Worm (Caenorhabditis elegans): ENCODE data around the gene C13A2.6.

The C13A2.6 gene

DNA sequence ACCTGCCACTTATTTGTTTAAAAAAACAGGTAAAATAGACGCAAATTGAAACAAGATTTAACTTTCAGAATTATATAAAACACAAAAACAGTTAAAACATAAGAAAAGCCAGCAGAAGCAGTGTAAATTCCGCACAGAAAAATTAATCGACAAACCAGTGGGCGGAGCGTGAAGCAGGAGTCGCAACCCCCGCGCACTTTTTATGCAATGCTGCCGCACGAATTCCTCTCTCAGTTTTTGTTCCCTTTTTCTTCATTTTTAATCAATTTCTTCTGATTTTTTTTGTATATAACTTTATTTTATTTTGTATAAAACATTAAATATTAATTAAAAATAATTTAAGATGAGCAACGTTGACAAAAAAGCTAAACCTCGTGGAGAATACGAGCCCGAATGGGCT is 38.7 kb upstream of the C13A2.6 start, which contains the start of the genes gei-6 and krr-1 (continued):
- peak; percentile 77 for TF ChIP-seq unc-130 (tag; optimal IDR thresholded peaks at IDR 0.05)
- TF ChIP-seq aly-2 (tag; optimal IDR thresholded peaks at IDR 0.05) = no peak
- TF ChIP-seq ceh-90 (tag; optimal IDR thresholded peaks at IDR 0.05) = no peak
- peak; percentile 64 for TF ChIP-seq rnt-1 (tag; optimal IDR thresholded peaks at IDR 0.05)
- TF ChIP-seq C34B4.2 (tag; optimal IDR thresholded peaks at IDR 0.05) = no peak
- peak; percentile 49 for TF ChIP-seq tbx-2 (tag; optimal IDR thresholded peaks at IDR 0.05)
- TF ChIP-seq lin-14 (GFP tag; optimal IDR thresholded peaks at IDR 0.05) = no peak
- peak; percentile 32 to 37 for TF ChIP-seq lsy-2 (tag; optimal IDR thresholded peaks at IDR 0.05)
- TF ChIP-seq snpc-4 (tag; optimal IDR thresholded peaks at IDR 0.05) = peak; percentile 22
- no peak for TF ChIP-seq F16B12.6 (tag; optimal IDR thresholded peaks at IDR 0.05)
- TF ChIP-seq egl-13 (tag; optimal IDR thresholded peaks at IDR 0.05) = no peak
- peak; percentile 60 for TF ChIP-seq nhr-71 (tag; optimal IDR thresholded peaks at IDR 0.05)
- peak in 1 of 2 experiments; percentile 5 for TF ChIP-seq ztf-11 (tag; optimal IDR thresholded peaks at IDR 0.05)
- no peak for TF ChIP-seq pqm-1 (tag; optimal IDR thresholded peaks at IDR 0.05)
- TF ChIP-seq sox-4 (tag; optimal IDR thresholded peaks at IDR 0.05) = no peak
- TF ChIP-seq unc-62 (GFP tag; optimal IDR thresholded peaks at IDR 0.05) = no peak
- no peak for TF ChIP-seq fos-1 (tag; optimal IDR thresholded peaks at IDR 0.05)
- TF ChIP-seq nhr-84 (tag; optimal IDR thresholded peaks at IDR 0.05) = no peak
- peak; percentile 48 for TF ChIP-seq nhr-19 (GFP tag; conservative IDR thresholded peaks at IDR 0.05)
- peak; percentile 49 for TF ChIP-seq swsn-7 (tag; optimal IDR thresholded peaks at IDR 0.05)
- TF ChIP-seq lin-39 (tag; optimal IDR thresholded peaks at IDR 0.05) = peak; percentile 18
- TF ChIP-seq fkh-10 (GFP tag; optimal IDR thresholded peaks at IDR 0.05) = no peak
- TF ChIP-seq snu-23 (GFP tag; optimal IDR thresholded peaks at IDR 0.05) = peak; percentile 60
- TF ChIP-seq dpl-1 (GFP tag; optimal IDR thresholded peaks at IDR 0.05) = peak; percentile 36 to 57 (median 52)
- TF ChIP-seq ceh-63 (GFP tag; optimal IDR thresholded peaks at IDR 0.05) = no peak

DNA sequence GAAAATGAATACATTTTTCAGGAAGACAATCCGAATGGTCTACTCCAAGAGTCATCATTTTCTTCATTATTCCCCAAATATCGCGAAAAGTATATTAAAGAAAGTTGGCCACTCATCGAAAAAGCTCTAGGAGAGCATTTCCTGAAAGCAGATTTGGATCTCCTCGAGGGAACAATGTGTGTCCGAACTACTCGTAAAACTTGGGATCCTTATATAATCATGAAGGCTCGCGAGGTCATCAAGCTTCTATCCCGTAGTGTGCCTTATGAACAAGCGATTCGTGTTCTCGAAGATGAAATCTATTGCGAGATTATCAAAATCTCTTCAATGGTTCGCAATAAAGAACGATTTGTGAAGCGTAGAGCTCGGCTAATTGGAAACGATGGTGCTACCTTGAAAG is 38.0 kb upstream of the C13A2.6 start:
- TF ChIP-seq lin-14 (GFP tag; optimal IDR thresholded peaks at IDR 0.05) (no peak), snpc-4 (tag; optimal IDR thresholded peaks at IDR 0.05) (no peak), pax-3 (tag; optimal IDR thresholded peaks at IDR 0.05) (no peak), nhr-85 (tag) (no peak), nhr-20 (tag; optimal IDR thresholded peaks at IDR 0.05) (no peak), unc-86 (tag; optimal IDR thresholded peaks at IDR 0.05) (no peak), C16A3.4 (tag; optimal IDR thresholded peaks at IDR 0.05) (no peak), fkh-8 (tag; optimal IDR thresholded peaks at IDR 0.05) (no peak), ztf-11 (tag; optimal IDR thresholded peaks at IDR 0.05) (no peak), lin-15B (tag; optimal IDR thresholded peaks at IDR 0.05) (no peak), lir-3 (tag; optimal IDR thresholded peaks at IDR 0.05; ENCODE audit: poor library complexity) (no peak), lin-13 (GFP tag; optimal IDR thresholded peaks at IDR 0.05) (no peak), nhr-84 (tag; optimal IDR thresholded peaks at IDR 0.05) (no peak), ceh-90 (tag; optimal IDR thresholded peaks at IDR 0.05) (no peak), Y116A8C.19 (tag; optimal IDR thresholded peaks at IDR 0.05; ENCODE audit: borderline replicate concordance) (no peak), irx-1 (tag; optimal IDR thresholded peaks at IDR 0.05) (no peak), unc-62 (GFP tag; optimal IDR thresholded peaks at IDR 0.05) (no peak), swsn-7 (tag; optimal IDR thresholded peaks at IDR 0.05) (no peak), tlp-1 (tag; optimal IDR thresholded peaks at IDR 0.05) (no peak), ztf-4 (tag; optimal IDR thresholded peaks at IDR 0.05) (no peak)

DNA sequence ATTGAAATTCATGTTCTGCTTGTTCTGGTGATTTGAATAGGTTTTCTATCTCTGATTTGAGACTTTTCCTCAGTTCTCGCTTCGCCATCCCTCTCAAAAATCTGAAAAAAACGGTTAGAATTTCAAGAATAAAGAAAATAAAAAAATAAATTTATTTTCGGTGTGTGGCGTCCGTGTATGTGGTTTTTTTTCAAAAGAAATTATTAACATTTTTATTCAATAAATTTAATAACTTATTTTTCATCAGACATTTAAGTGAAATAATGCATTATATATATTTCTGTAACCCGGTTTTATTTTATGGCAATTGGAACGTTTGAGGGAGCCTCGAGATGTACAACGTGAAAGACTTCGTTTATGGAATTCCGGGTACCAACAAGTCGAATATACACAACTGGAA is 34.8 kb upstream of the C13A2.6 start, which contains the start of gene C05C8.5:
TSS of gene C05C8.5 (minus strand) at position 101 of the 400 bp plus-strand sequence.
- TF ChIP-seq unc-98 (GFP tag; IDR thresholded peaks at IDR 0.05) (no peak), swsn-7 (tag; optimal IDR thresholded peaks at IDR 0.05) (no peak), pax-3 (tag; optimal IDR thresholded peaks at IDR 0.05) (no peak), sup-37 (GFP tag; optimal IDR thresholded peaks at IDR 0.05) (no peak), nhr-19 (GFP tag; conservative IDR thresholded peaks at IDR 0.05) (no peak), nhr-47 (tag; optimal IDR thresholded peaks at IDR 0.05) (no peak), lin-14 (GFP tag; optimal IDR thresholded peaks at IDR 0.05) (no peak), ets-5 (GFP tag; IDR thresholded peaks at IDR 0.05) (no peak), nhr-71 (tag; optimal IDR thresholded peaks at IDR 0.05) (no peak), nhr-90 (tag; optimal IDR thresholded peaks at IDR 0.05; ENCODE audit: poor library complexity) (no peak), unc-86 (tag; optimal IDR thresholded peaks at IDR 0.05) (no peak), tbx-2 (tag; optimal IDR thresholded peaks at IDR 0.05) (no peak), F16B12.6 (tag; optimal IDR thresholded peaks at IDR 0.05) (no peak)

Measured in whole organism, L1 larva.